Worm (Caenorhabditis elegans) whole organism, L2 larva: Measurements from ENCODE around the gene cdf-1.

ENCODE experiments used
- C34F6.9 ChIP-seq: fragments of 150-350 bp; optimal IDR thresholded peaks from 2 replicates; lab custom pipeline; 2014; ENCODE audit warnings: missing biosample characterization, missing genetic modification characterization
- F13H6.1 ChIP-seq: sonication (generic microtip); optimal IDR thresholded peaks from 2 replicates; lab custom pipeline; 2016; ENCODE audit warnings: missing genetic modification characterization, missing compliant biosample characterization
- R02D3.7 ChIP-seq: fragments of 150-350 bp; optimal IDR thresholded peaks from 2 replicates; lab custom pipeline; 2014; ENCODE audit warnings: missing biosample characterization, missing genetic modification characterization
- Y55F3AM.14 ChIP-seq: fragments of 200-800 bp; sonication (Bioruptor generic); optimal IDR thresholded peaks from 2 replicates; lab custom pipeline; 2018; ENCODE audit warnings: mild to moderate bottlenecking, missing genetic modification characterization, missing compliant biosample characterization
- alr-1 ChIP-seq: fragments of 150-350 bp; optimal IDR thresholded peaks from 2 replicates; lab custom pipeline; 2014; ENCODE audit warnings: missing biosample characterization, missing genetic modification characterization
- blmp-1 ChIP-seq: sonication (generic microtip); optimal IDR thresholded peaks from 2 replicates; lab custom pipeline; 2017; ENCODE audit warnings: missing genetic modification characterization, mild to moderate bottlenecking, missing compliant biosample characterization, antibody characterized with exemption, moderate library complexity; ENCODE audit not compliant: insufficient read depth
- ceh-16 ChIP-seq: fragments of 150-350 bp; optimal IDR thresholded peaks from 2 replicates; lab custom pipeline; 2014; ENCODE audit warnings: missing biosample characterization, missing genetic modification characterization
- ceh-82 ChIP-seq: fragments of 150-350 bp; optimal IDR thresholded peaks from 2 replicates; lab custom pipeline; 2014; ENCODE audit warnings: missing biosample characterization, missing genetic modification characterization
- crh-2 ChIP-seq: sonication (generic microtip); optimal IDR thresholded peaks from 2 replicates; lab custom pipeline; 2017; ENCODE audit warnings: missing biosample characterization, missing genetic modification characterization
- elt-3 ChIP-seq: sonication (generic microtip); optimal IDR thresholded peaks from 2 replicates; lab custom pipeline; 2017; ENCODE audit warnings: missing biosample characterization, missing genetic modification characterization
- fos-1 ChIP-seq: fragments of 150-350 bp; optimal IDR thresholded peaks from 2 replicates; lab custom pipeline; 2014; ENCODE audit warnings: missing biosample characterization, missing genetic modification characterization
- gmeb-1 ChIP-seq: fragments of 150-350 bp; optimal IDR thresholded peaks from 2 replicates; lab custom pipeline; 2014; ENCODE audit warnings: missing biosample characterization, missing genetic modification characterization
- lin-11 ChIP-seq: fragments of 150-350 bp; sonication (generic microtip); optimal IDR thresholded peaks from 2 replicates; lab custom pipeline; 2014; ENCODE audit warnings: missing biosample characterization, missing genetic modification characterization, inconsistent platforms, mixed read lengths
- lsy-2 ChIP-seq, 2 experiments: fragments of 150-350 bp in 1 of 2; sonication (generic microtip) in 1 of 2; optimal IDR thresholded peaks; 2 replicates each; lab custom pipeline; 2014 to 2017; ENCODE audit warnings: missing biosample characterization in 2 of 2, missing genetic modification characterization in 2 of 2
- mab-5 ChIP-seq: fragments of 150-350 bp; optimal IDR thresholded peaks from 2 replicates; lab custom pipeline; 2014; ENCODE audit warnings: missing biosample characterization, missing genetic modification characterization
- nhr-11 ChIP-seq: fragments of 150-350 bp; optimal IDR thresholded peaks from 2 replicates; lab custom pipeline; 2014; ENCODE audit warnings: missing biosample characterization, missing genetic modification characterization
- nhr-129 ChIP-seq: fragments of 150-350 bp; optimal IDR thresholded peaks from 2 replicates; lab custom pipeline; 2014; ENCODE audit warnings: missing biosample characterization, missing genetic modification characterization
- nhr-23 ChIP-seq: fragments of 150-350 bp; optimal IDR thresholded peaks from 2 replicates; lab custom pipeline; 2014; ENCODE audit warnings: missing biosample characterization, missing genetic modification reagents, missing genetic modification characterization
- nhr-237 ChIP-seq: fragments of 150-350 bp; optimal IDR thresholded peaks from 2 replicates; lab custom pipeline; 2014; ENCODE audit warnings: missing biosample characterization, missing genetic modification characterization
- nhr-6 ChIP-seq: fragments of 150-350 bp; optimal IDR thresholded peaks from 2 replicates; lab custom pipeline; 2014; ENCODE audit warnings: missing biosample characterization, missing genetic modification characterization
- sma-3 ChIP-seq: sonication (generic microtip); optimal IDR thresholded peaks from 2 replicates; lab custom pipeline; 2016; ENCODE audit warnings: missing genetic modification reagents, missing genetic modification characterization, missing compliant biosample characterization
- sma-9 ChIP-seq, 2 experiments: fragments of 150-350 bp in 1 of 2; sonication (generic microtip) in 1 of 2; optimal IDR thresholded peaks; 2 replicates each; lab custom pipeline; 2014 to 2016; ENCODE audit warnings: missing genetic modification characterization in 2 of 2, mild to moderate bottlenecking in 1 of 2, missing biosample characterization in 1 of 2, missing compliant biosample characterization in 1 of 2, missing genetic modification reagents in 1 of 2, moderate library complexity in 1 of 2
- snpc-4 ChIP-seq: fragments of 150-350 bp; optimal IDR thresholded peaks from 2 replicates; lab custom pipeline; 2014; ENCODE audit warnings: missing biosample characterization, missing genetic modification characterization
- unc-39 ChIP-seq: fragments of 150-350 bp; optimal IDR thresholded peaks from 2 replicates; lab custom pipeline; 2014; ENCODE audit warnings: missing biosample characterization, missing genetic modification characterization
- unc-55 ChIP-seq: fragments of 150-350 bp; sonication (generic microtip); optimal IDR thresholded peaks from 3 replicates; lab custom pipeline; 2014; ENCODE audit warnings: missing biosample characterization, missing genetic modification reagents, missing genetic modification characterization
- unc-62 ChIP-seq: fragments of 150-350 bp; optimal IDR thresholded peaks from 2 replicates; lab custom pipeline; 2014; ENCODE audit warnings: missing biosample characterization, missing genetic modification reagents, missing genetic modification characterization
- zag-1 ChIP-seq: fragments of 150-350 bp; optimal IDR thresholded peaks from 2 replicates; lab custom pipeline; 2014; ENCODE audit warnings: missing biosample characterization, missing genetic modification characterization
- ztf-4 ChIP-seq: fragments of 150-350 bp; optimal IDR thresholded peaks from 2 replicates; lab custom pipeline; 2014; ENCODE audit warnings: missing biosample characterization, missing genetic modification characterization

cdf-1 gene

DNA sequence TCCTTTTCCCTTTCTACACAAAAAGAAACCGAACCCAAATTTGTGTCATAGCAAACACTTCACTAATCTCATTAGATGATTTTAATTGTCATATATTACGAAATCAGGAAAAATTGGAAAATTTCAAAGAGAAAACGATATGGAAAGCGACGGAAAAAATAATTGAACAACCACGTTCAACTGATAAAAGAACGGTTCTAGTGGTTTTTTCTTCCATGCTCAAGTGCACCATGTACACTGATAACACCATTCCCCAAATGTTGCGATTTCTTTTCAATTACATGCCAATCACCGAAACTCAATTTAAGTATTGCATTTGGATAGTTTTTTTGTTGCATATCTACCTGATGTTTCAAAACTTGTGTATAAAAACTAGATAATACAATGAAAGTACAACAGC is 25.6 kb upstream of the cdf-1 start:
- no peak for TF ChIP-seq elt-3 (tag; lab: Kevin White, UChicago)
- TF ChIP-seq fos-1 (tag; lab: Kevin White, UChicago), result peak; percentile 62
- TF ChIP-seq snpc-4 (tag; lab: Kevin White, UChicago), result no peak
- TF ChIP-seq mab-5 (tag; lab: Kevin White, UChicago), result no peak
- no peak for TF ChIP-seq sma-3 (GFP tag; lab: Kevin White, UChicago)
- TF ChIP-seq F13H6.1 (tag; lab: Kevin White, UChicago), result no peak
- no peak for TF ChIP-seq unc-55 (GFP tag; lab: Kevin White, UChicago)

DNA sequence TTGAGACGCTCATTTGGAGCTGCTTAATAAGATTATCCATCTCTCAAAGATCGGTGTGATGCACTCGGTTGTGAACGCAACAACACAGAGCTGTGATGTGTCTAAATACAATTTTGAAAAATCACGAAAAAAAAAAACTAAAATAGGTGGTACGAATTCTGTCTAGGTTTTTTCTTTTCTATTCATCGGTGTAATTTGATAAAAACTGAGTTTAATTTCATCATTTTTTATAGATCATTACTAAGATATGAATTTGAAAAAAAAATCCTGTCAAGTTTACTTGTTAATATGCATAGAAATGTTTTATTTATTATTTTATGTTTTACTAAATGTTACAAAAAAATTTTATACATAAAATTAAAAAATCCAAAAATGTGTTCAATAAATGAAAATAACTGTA is 25.1 kb upstream of the cdf-1 start, which contains the start of gene ceh-60:
ceh-60 (minus strand) TSS at position 101 of the 400 bp plus-strand sequence.
- TF ChIP-seq sma-9 (GFP tag; optimal IDR thresholded peaks at IDR 0.05; lab: Kevin White, UChicago) (no peak), sma-9 (tag; optimal IDR thresholded peaks at IDR 0.05; lab: Kevin White, UChicago) (no peak), ceh-82 (no peak), gmeb-1 (no peak), fos-1 (tag; lab: Kevin White, UChicago) (no peak), sma-3 (GFP tag; lab: Kevin White, UChicago) (no peak), zag-1 (tag; lab: Kevin White, UChicago) (no peak), nhr-237 (no peak), R02D3.7 (tag; lab: Kevin White, UChicago) (no peak), unc-39 (tag; lab: Kevin White, UChicago) (no peak), alr-1 (tag; lab: Kevin White, UChicago) (no peak)

DNA sequence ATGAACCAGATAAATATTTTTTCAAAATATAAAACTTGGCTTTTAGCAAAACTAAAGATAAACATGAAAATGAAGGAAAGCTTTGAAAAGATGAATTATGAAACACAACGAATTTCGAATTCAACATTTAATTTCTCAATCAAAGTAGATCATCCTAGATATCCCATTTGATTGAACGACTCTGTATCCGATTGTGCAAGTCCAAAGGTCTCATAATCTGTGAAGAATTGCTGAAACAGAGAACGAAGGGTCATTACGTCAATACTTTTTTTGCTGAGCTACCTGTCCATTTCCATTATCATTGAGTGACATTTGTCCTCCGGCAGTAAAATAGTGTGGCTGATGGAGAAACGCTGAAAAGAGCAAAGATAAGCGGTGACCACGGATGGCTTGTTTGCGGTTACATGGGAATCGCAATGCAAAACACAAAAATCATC is 17.7 kb upstream of the cdf-1 start:
- TF ChIP-seq elt-3 (tag; lab: Kevin White, UChicago) (no peak), unc-62 (no peak), crh-2 (tag; lab: Kevin White, UChicago) (peak; percentile 22), fos-1 (tag; lab: Kevin White, UChicago) (peak; percentile 37), Y55F3AM.14 (GFP tag; lab: Kevin White, UChicago) (no peak), unc-55 (GFP tag; lab: Kevin White, UChicago) (no peak), C34F6.9 (tag; lab: Kevin White, UChicago) (no peak), gmeb-1 (peak; percentile 41), mab-5 (tag; lab: Kevin White, UChicago) (no peak), lin-11 (tag; lab: Kevin White, UChicago) (no peak), F13H6.1 (tag; lab: Kevin White, UChicago) (peak; percentile 49), snpc-4 (tag; lab: Kevin White, UChicago) (no peak), nhr-23 (tag; lab: Kevin White, UChicago) (no peak), lsy-2 (tag; optimal IDR thresholded peaks at IDR 0.05; lab: Kevin White, UChicago) (no peak), sma-9 (GFP tag; optimal IDR thresholded peaks at IDR 0.05; lab: Kevin White, UChicago) (peak; percentile 30), sma-9 (tag; optimal IDR thresholded peaks at IDR 0.05; lab: Kevin White, UChicago) (no peak)

DNA sequence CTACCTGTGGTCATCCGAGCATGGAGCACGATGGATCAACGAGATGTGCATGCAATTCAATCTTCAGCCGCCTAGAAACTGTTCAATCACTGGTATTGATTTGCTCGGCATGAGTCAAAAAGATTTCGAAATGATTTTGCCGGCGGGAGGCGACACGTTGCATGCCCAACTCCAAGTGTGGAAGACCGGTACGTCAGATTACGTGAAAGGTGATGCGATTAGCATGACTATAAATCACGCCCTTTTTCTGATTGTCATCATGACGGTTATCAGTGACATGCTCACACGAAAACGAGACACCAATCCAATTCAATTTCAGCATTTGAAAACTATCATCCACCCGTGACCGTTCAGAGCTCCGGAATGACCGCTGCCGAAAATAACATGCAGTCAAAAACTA is 15.7 kb upstream of the cdf-1 start:
- TF ChIP-seq nhr-11 (no peak), crh-2 (tag; lab: Kevin White, UChicago) (peak; percentile 16), ceh-16 (tag; lab: Kevin White, UChicago) (no peak), gmeb-1 (peak; percentile 19), nhr-129 (tag; lab: Kevin White, UChicago) (no peak), F13H6.1 (tag; lab: Kevin White, UChicago) (peak; percentile 18)

DNA sequence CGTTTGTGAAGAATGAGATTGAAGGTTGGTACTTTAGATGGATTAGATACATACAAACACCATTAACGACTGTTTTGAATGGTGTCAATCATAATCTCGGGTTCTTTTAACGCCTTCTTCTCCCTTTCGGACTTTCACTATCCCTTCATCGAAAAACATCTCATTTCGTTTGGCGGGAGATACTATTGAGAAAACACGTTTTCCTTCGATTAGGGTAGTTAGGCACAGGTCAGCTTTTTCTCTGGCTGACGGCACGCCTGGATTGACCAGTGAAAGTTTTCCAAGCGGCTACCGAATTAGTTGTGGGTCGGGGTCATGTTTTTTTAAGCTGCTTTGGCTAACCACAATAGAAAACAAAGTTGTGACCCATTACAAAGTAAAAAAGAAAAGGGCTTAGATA is 15.0 kb upstream of the cdf-1 start:
- TF ChIP-seq blmp-1 (tag; lab: Kevin White, UChicago) (peak; percentile 27), ceh-82 (no peak), elt-3 (tag; lab: Kevin White, UChicago) (no peak), nhr-6 (tag; lab: Kevin White, UChicago) (no peak)

DNA sequence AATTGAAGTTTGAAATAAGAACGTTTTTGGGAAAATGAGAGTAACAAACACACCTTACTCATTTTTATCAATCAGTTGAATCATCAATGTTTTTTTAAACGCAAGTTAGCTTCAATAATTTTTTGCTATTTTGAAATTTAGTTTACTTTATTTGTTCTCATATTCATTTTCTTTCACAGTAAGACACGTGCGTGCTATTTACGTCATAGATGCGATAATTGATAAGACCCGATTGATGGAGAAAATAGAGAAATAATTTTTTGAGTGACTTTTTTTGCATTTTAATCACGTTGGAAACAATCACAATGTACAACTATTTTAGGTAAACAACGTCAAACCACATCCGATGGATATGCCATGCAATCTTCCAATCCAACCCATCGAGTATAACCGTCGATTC is 14.5 kb upstream of the cdf-1 start:
- peak; percentile 29 for TF ChIP-seq fos-1 (tag; lab: Kevin White, UChicago)
- TF ChIP-seq crh-2 (tag; lab: Kevin White, UChicago), result peak; percentile 36
- TF ChIP-seq C34F6.9 (tag; lab: Kevin White, UChicago), result no peak
- TF ChIP-seq ztf-4, result no peak
- TF ChIP-seq blmp-1 (tag; lab: Kevin White, UChicago), result no peak
